Worm (Caenorhabditis elegans): Measurements from ENCODE around the gene gon-1.

DNA sequence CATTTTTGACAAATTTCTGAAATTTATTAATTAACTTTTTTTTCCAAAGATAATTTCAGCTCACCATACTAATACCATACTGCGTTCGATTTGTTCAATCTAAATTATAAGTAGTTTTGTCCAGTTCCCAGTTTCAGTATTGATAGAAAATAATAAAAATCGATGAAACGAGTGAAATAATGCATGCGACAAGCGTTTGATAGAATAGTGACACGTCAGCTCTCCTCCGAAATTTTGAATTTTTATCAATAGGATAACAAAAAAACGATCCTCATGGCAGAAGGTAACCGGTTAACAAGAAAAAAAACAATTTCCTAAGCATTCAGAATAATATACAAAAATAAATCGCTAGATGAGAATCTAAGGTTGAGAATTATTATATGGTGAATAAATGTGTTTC lies 48.5 kb upstream of the gon-1 start, which contains the start of gene C47E12.3:
- no peak for TF ChIP-seq efl-1 (GFP tag; optimal IDR thresholded peaks at IDR 0.05)
- no peak for TF ChIP-seq ceh-79 (tag; optimal IDR thresholded peaks at IDR 0.05)
- TF ChIP-seq unc-62 (GFP tag; optimal IDR thresholded peaks at IDR 0.05) = no peak
- TF ChIP-seq mcd-1 (GFP tag; IDR thresholded peaks at IDR 0.05) = no peak
- TF ChIP-seq Y67H2A.10 (GFP tag; conservative IDR thresholded peaks at IDR 0.05) = no peak
- TF ChIP-seq ama-1 (optimal IDR thresholded peaks at IDR 0.05) = no peak
- no peak for TF ChIP-seq ama-1 (GFP tag; optimal IDR thresholded peaks at IDR 0.05)
- no peak for TF ChIP-seq aptf-2 (GFP tag; conservative IDR thresholded peaks at IDR 0.05)
- TF ChIP-seq B0019.2 (GFP tag; conservative IDR thresholded peaks at IDR 0.05) = no peak
